Fruit fly (Drosophila melanogaster) whole organism, embryonic: Measurements from ENCODE around the gene Pp2C1.

ENCODE experiments used
- CG30020 ChIP-seq: fragments of 200-800 bp; optimal IDR thresholded peaks from 2 replicates; lab custom pipeline; 2019; ENCODE audit warnings: missing biosample characterization, mild to moderate bottlenecking, missing genetic modification characterization, moderate library complexity
- Hr3 ChIP-seq: fragments of 200-800 bp; sonication (Bioruptor generic); optimal IDR thresholded peaks from 3 replicates; lab custom pipeline; 2016; ENCODE audit warnings: missing biosample characterization, missing genetic modification characterization
- danr ChIP-seq: fragments of 200-800 bp; sonication (Bioruptor generic); IDR thresholded peaks from 2 replicates; pipeline ENCODE4 v1.3.6; 2022; ENCODE audit warnings: missing biosample characterization, missing genetic modification characterization
- zfh1 ChIP-seq: fragments of 200-800 bp; sonication (Bioruptor generic); IDR thresholded peaks from 3 replicates; pipeline ENCODE4 v1.3.6; 2022; ENCODE audit warnings: missing biosample characterization, missing genetic modification characterization

dm6 chrX:4660642-4661252, 26.0 kb downstream of the Pp2C1 start:
- TF ChIP-seq danr (no peak), Hr3 (GFP tag; lab: Kevin White, UChicago) (no peak), zfh1 (no peak), CG30020 (tag; lab: Kevin White, UChicago) (no peak)
